Worm (Caenorhabditis elegans) whole organism, L4/young adult: ENCODE data around the gene R05G6.4.

ENCODE experiments used
- W03F9.2 ChIP-seq: fragments of 150-350 bp; optimal IDR thresholded peaks from 2 replicates; lab custom pipeline; 2014; ENCODE audit warnings: missing biosample characterization, missing genetic modification characterization
- dao-5 ChIP-seq: sonication (generic microtip); optimal IDR thresholded peaks from 2 replicates; lab custom pipeline; 2016; ENCODE audit warnings: missing genotype, missing genetic modification characterization, moderate library complexity, missing compliant biosample characterization
- him-1 ChIP-seq: sonication (generic microtip); optimal IDR thresholded peaks from 2 replicates; lab custom pipeline; 2016; ENCODE audit warnings: missing genotype, missing genetic modification reagents, missing genetic modification characterization, missing compliant biosample characterization

DNA sequence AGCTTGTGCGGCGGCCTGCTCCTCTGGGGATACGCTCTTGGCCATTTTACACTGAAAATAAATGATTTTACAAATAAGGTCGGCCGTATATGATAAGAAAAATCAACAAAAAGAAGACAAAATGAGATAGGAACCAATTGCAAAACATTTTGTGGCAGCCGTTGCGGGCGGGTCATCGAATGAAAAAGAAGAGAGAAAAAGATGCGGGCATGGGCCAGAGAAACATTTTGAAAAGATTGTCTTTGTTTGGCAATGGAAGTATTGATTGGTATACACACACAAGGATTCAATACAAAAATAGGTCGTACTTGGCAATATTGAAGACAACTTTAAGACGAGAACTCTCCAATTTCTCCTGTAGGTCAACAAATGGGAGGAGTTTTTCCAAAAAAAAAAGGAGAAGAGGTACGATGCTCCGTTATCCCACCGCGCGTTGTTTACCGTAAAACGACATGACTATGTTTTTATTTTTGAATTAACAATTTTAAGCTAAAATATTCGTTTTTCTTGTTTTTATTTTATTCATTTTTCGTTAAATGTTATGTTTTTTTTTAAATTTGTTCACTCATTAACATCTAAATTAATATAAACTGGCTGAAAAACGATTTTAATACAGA is at the start of gene R05G6.4, which contains the start of gene plc-4:
- no peak for TF ChIP-seq W03F9.2 (tag; lab: Kevin White, UChicago)
- no peak for TF ChIP-seq him-1
- TF ChIP-seq dao-5 (tag; lab: Kevin White, UChicago): no peak
